Fruit fly (Drosophila melanogaster) whole organism, embryonic: ENCODE measurements around the gene fz.
A peak's percentile ranks its signal among the peaks of the same experiment; 100 is the strongest.

Experiments
- CG10274 ChIP-seq: fragments of 200-800 bp; sonication (Bioruptor generic); optimal IDR thresholded peaks from 3 replicates; lab custom pipeline; 2017; ENCODE audit warnings: missing biosample characterization, mild to moderate bottlenecking, missing genetic modification characterization
- CG10431 ChIP-seq: fragments of 200-800 bp; sonication (Bioruptor generic); optimal IDR thresholded peaks from 3 replicates; lab custom pipeline; 2018; ENCODE audit warnings: missing biosample characterization, mild to moderate bottlenecking, missing genetic modification characterization
- CG10462 ChIP-seq: fragments of 200-800 bp; sonication (Bioruptor generic); optimal IDR thresholded peaks from 2 replicates; lab custom pipeline; 2016; ENCODE audit warnings: missing biosample characterization, missing genetic modification characterization
- CG10979 ChIP-seq: fragments of 200-800 bp; sonication (Bioruptor generic); optimal IDR thresholded peaks from 2 replicates; lab custom pipeline; 2018; ENCODE audit warnings: missing biosample characterization, mild to moderate bottlenecking, missing genetic modification characterization, moderate library complexity
- CG11560 ChIP-seq: fragments of 200-800 bp; sonication (Bioruptor generic); IDR thresholded peaks from 3 replicates; pipeline ENCODE4 v1.3.6; 2022; ENCODE audit warnings: missing biosample characterization, missing genetic modification characterization
- CG12155 ChIP-seq: fragments of 200-800 bp; sonication (Bioruptor generic); optimal IDR thresholded peaks from 3 replicates; lab custom pipeline; 2016; ENCODE audit warnings: missing biosample characterization, missing genetic modification characterization
- CG12236 ChIP-seq: fragments of 200-800 bp; sonication (Bioruptor generic); optimal IDR thresholded peaks from 2 replicates; lab custom pipeline; 2016; ENCODE audit warnings: missing biosample characterization, missing genetic modification characterization
- CG12769 ChIP-seq: fragments of 200-800 bp; sonication (Bioruptor generic); optimal IDR thresholded peaks from 2 replicates; lab custom pipeline; 2019; ENCODE audit warnings: missing biosample characterization, mild to moderate bottlenecking, missing genetic modification characterization, moderate library complexity
- CG14441 ChIP-seq: fragments of 200-800 bp; sonication (Bioruptor generic); IDR thresholded peaks from 2 replicates; pipeline ENCODE4 v1.3.6; 2022; ENCODE audit warnings: missing biosample characterization, missing genetic modification characterization
- CG17186 ChIP-seq: fragments of 200-800 bp; sonication (Bioruptor generic); optimal IDR thresholded peaks from 3 replicates; lab custom pipeline; 2017; ENCODE audit warnings: missing biosample characterization, missing genetic modification reagents, missing genetic modification characterization
- CG17568 ChIP-seq: fragments of 200-800 bp; sonication (Bioruptor generic); optimal IDR thresholded peaks from 2 replicates; lab custom pipeline; 2018; ENCODE audit warnings: missing biosample characterization, mild to moderate bottlenecking, missing genetic modification characterization, moderate library complexity
- CG18476 ChIP-seq: fragments of 200-800 bp; sonication (Bioruptor generic); optimal IDR thresholded peaks from 2 replicates; lab custom pipeline; 2016; ENCODE audit warnings: missing biosample characterization, mild to moderate bottlenecking, missing genetic modification characterization
- CG31224 ChIP-seq: fragments of 200-800 bp; sonication (Bioruptor generic); IDR thresholded peaks from 2 replicates; pipeline ENCODE4 v1.3.6; 2022; ENCODE audit warnings: missing biosample characterization, missing genetic modification characterization
- CG31388 ChIP-seq: fragments of 200-800 bp; sonication (Bioruptor generic); optimal IDR thresholded peaks from 2 replicates; lab custom pipeline; 2016; ENCODE audit warnings: missing biosample characterization, missing genetic modification characterization
- CG3281 ChIP-seq: fragments of 200-800 bp; sonication (Bioruptor generic); optimal IDR thresholded peaks from 3 replicates; lab custom pipeline; 2017; ENCODE audit warnings: missing biosample characterization, mild to moderate bottlenecking, missing genetic modification characterization
- CG6272 ChIP-seq: fragments of 200-800 bp; sonication (Bioruptor generic); IDR thresholded peaks from 2 replicates; pipeline ENCODE4 v1.3.6; 2022; ENCODE audit warnings: missing biosample characterization, missing genetic modification characterization
- CG7372 ChIP-seq: fragments of 200-800 bp; sonication (Bioruptor generic); IDR thresholded peaks from 2 replicates; pipeline ENCODE4 v1.3.6; 2022; ENCODE audit warnings: missing biosample characterization, missing genetic modification characterization
- CG7745 ChIP-seq: fragments of 200-800 bp; sonication (Bioruptor generic); optimal IDR thresholded peaks from 2 replicates; lab custom pipeline; 2018; ENCODE audit warnings: missing biosample characterization, mild to moderate bottlenecking, missing genetic modification characterization, moderate library complexity
- Dbx ChIP-seq: fragments of 200-800 bp; sonication (Bioruptor generic); IDR thresholded peaks from 3 replicates; pipeline ENCODE4 v1.3.6; 2022; ENCODE audit warnings: missing biosample characterization, missing genetic modification characterization
- Drgx ChIP-seq: fragments of 200-800 bp; sonication (Bioruptor generic); IDR thresholded peaks from 2 replicates; pipeline ENCODE4 v1.3.6; 2022; ENCODE audit warnings: missing biosample characterization, missing genetic modification characterization
- GATAe ChIP-seq: fragments of 200-800 bp; sonication (Bioruptor generic); conservative IDR thresholded peaks from 2 replicates; pipeline ENCODE4 v1.3.6; 2022; ENCODE audit warnings: missing biosample characterization, missing genetic modification characterization
- H2.0 ChIP-seq: fragments of 200-800 bp; sonication (Bioruptor generic); IDR thresholded peaks from 2 replicates; pipeline ENCODE4 v1.3.6; 2022; ENCODE audit warnings: missing biosample characterization, missing genetic modification characterization
- HLH3B ChIP-seq: fragments of 200-800 bp; sonication (Bioruptor generic); IDR thresholded peaks from 2 replicates; pipeline ENCODE4 v1.3.6; 2022; ENCODE audit warnings: missing biosample characterization, missing genetic modification characterization
- HmgZ ChIP-seq: fragments of 200-800 bp; sonication (Bioruptor generic); optimal IDR thresholded peaks from 2 replicates; lab custom pipeline; 2018; ENCODE audit warnings: missing biosample characterization, mild to moderate bottlenecking, missing genetic modification characterization
- Hmx ChIP-seq: fragments of 200-800 bp; sonication (Bioruptor generic); optimal IDR thresholded peaks from 2 replicates; lab custom pipeline; 2016; ENCODE audit warnings: missing biosample characterization, missing genetic modification characterization
- Med ChIP-seq: fragments of 200-800 bp; sonication (Bioruptor generic); peaks from one replicate; lab custom pipeline; 2016; ENCODE audit warnings: missing biosample characterization, missing genetic modification characterization, mild to moderate bottlenecking, inconsistent platforms, moderate library complexity
- Meics ChIP-seq: fragments of 200-800 bp; sonication (Bioruptor generic); optimal IDR thresholded peaks from 2 replicates; lab custom pipeline; 2017; ENCODE audit warnings: missing biosample characterization, mild to moderate bottlenecking, missing genetic modification characterization
- Mes4 ChIP-seq: fragments of 200-800 bp; sonication (Bioruptor generic); optimal IDR thresholded peaks from 2 replicates; lab custom pipeline; 2016; ENCODE audit warnings: missing biosample characterization, missing genetic modification characterization
- Oaz ChIP-seq: fragments of 200-800 bp; sonication (Bioruptor generic); IDR thresholded peaks from 2 replicates; pipeline ENCODE4 v1.3.6; 2022; ENCODE audit warnings: missing biosample characterization, missing genetic modification characterization
- Trl ChIP-seq, 3 experiments: fragments of >200 bp in 2 of 3; fragments of 200-800 bp in 1 of 3; sonication (Bioruptor generic) in 1 of 3; optimal IDR thresholded peaks; 2 replicates in 1 of 3; 3 replicates in 2 of 3; lab custom pipeline; 2016 to 2017; ENCODE audit warnings: missing biosample characterization in 1 of 3, missing genetic modification characterization in 1 of 3
- ab ChIP-seq: fragments of 200-800 bp; sonication (Bioruptor generic); optimal IDR thresholded peaks from 2 replicates; lab custom pipeline; 2016; ENCODE audit warnings: missing biosample characterization, missing genetic modification characterization
- ac ChIP-seq: fragments of 200-800 bp; sonication (Bioruptor generic); optimal IDR thresholded peaks from 3 replicates; lab custom pipeline; 2017; ENCODE audit warnings: missing biosample characterization, mild to moderate bottlenecking, missing genetic modification characterization
- dpn ChIP-seq, 2 experiments: fragments of 200-800 bp; sonication (Bioruptor generic); optimal IDR thresholded peaks; 3 replicates each; lab custom pipeline; 2016; ENCODE audit warnings: missing biosample characterization in 2 of 2, missing genetic modification characterization in 2 of 2
- emc ChIP-seq: fragments of 200-800 bp; sonication (Bioruptor generic); optimal IDR thresholded peaks from 2 replicates; lab custom pipeline; 2016; ENCODE audit warnings: missing biosample characterization, missing genetic modification characterization
- eve ChIP-seq, 2 experiments: fragments of >200 bp; optimal IDR thresholded peaks; 2 replicates each; lab custom pipeline; 2017; ENCODE audit warnings: missing biosample characterization in 2 of 2, missing genetic modification characterization in 2 of 2
- gro ChIP-seq: fragments of 200-800 bp; sonication (Bioruptor generic); optimal IDR thresholded peaks from 2 replicates; lab custom pipeline; 2016; ENCODE audit warnings: missing biosample characterization, missing genetic modification characterization
- ham ChIP-seq: fragments of 200-800 bp; sonication (Bioruptor generic); IDR thresholded peaks from 2 replicates; pipeline ENCODE4 v1.3.6; 2022; ENCODE audit warnings: missing biosample characterization, missing genetic modification characterization
- insv ChIP-seq, 2 experiments: fragments of 200-800 bp; sonication (Bioruptor generic); optimal IDR thresholded peaks; 3 replicates each; lab custom pipeline; 2016 to 2018; ENCODE audit warnings: missing biosample characterization in 2 of 2, missing genetic modification characterization in 2 of 2
- inv ChIP-seq: fragments of 200-800 bp; sonication (Bioruptor generic); IDR thresholded peaks from 2 replicates; pipeline ENCODE4 v1.3.6; 2022; ENCODE audit warnings: missing biosample characterization, missing genetic modification characterization; ENCODE audit not compliant: partially characterized antibody
- jing ChIP-seq: fragments of 200-800 bp; sonication (Bioruptor generic); optimal IDR thresholded peaks from 2 replicates; lab custom pipeline; 2018; ENCODE audit warnings: missing biosample characterization, mild to moderate bottlenecking, missing genetic modification characterization
- kay ChIP-seq: fragments of 200-800 bp; sonication (Bioruptor generic); optimal IDR thresholded peaks from 2 replicates; lab custom pipeline; 2016; ENCODE audit warnings: missing biosample characterization, missing genetic modification characterization
- lmd ChIP-seq: fragments of 200-800 bp; sonication (Bioruptor generic); IDR thresholded peaks from 2 replicates; pipeline ENCODE4 v1.3.6; 2022; ENCODE audit warnings: missing biosample characterization, missing genetic modification characterization
- nerfin-1 ChIP-seq: fragments of 200-800 bp; sonication (Bioruptor generic); optimal IDR thresholded peaks from 3 replicates; lab custom pipeline; 2019; ENCODE audit warnings: missing biosample characterization, mild to moderate bottlenecking, missing genetic modification characterization, moderate library complexity
- pan ChIP-seq, 4 experiments: fragments of >200 bp in 3 of 4; fragments of 200-800 bp in 1 of 4; sonication (Bioruptor generic) in 1 of 4; optimal IDR thresholded peaks in 3 of 4; IDR thresholded peaks in 1 of 4; 2 replicates each; pipeline versions ENCODE4 v1.3.6 to Lab custom; 2017 to 2022; ENCODE audit warnings: missing biosample characterization in 2 of 4, missing genetic modification characterization in 2 of 4, mixed read lengths in 1 of 4
- rib ChIP-seq: fragments of 200-800 bp; sonication (Bioruptor generic); IDR thresholded peaks from 2 replicates; pipeline ENCODE4 v1.3.6; 2022; ENCODE audit warnings: missing biosample characterization, missing genetic modification characterization
- row ChIP-seq: fragments of 200-800 bp; sonication (Bioruptor generic); IDR thresholded peaks from 3 replicates; pipeline ENCODE4 v1.3.6; 2022; ENCODE audit warnings: missing biosample characterization, missing genetic modification characterization
- sob ChIP-seq: fragments of 200-800 bp; sonication (Bioruptor generic); IDR thresholded peaks from 2 replicates; pipeline ENCODE4 v1.3.6; 2022; ENCODE audit warnings: missing biosample characterization, missing genetic modification characterization
- sqz ChIP-seq: fragments of 200-800 bp; sonication (Bioruptor generic); optimal IDR thresholded peaks from 3 replicates; lab custom pipeline; 2018; ENCODE audit warnings: missing biosample characterization, mild to moderate bottlenecking, missing genetic modification characterization
- tin ChIP-seq: fragments of 200-800 bp; sonication (Bioruptor generic); optimal IDR thresholded peaks from 3 replicates; lab custom pipeline; 2016; ENCODE audit warnings: missing biosample characterization, missing genetic modification characterization
- tup ChIP-seq: fragments of 200-800 bp; sonication (Bioruptor generic); optimal IDR thresholded peaks from 2 replicates; lab custom pipeline; 2016; ENCODE audit warnings: missing biosample characterization, mild to moderate bottlenecking, missing genetic modification characterization, moderate library complexity
- vfl ChIP-seq: fragments of 200-800 bp; sonication (Bioruptor generic); optimal IDR thresholded peaks from 2 replicates; lab custom pipeline; 2016; ENCODE audit warnings: missing biosample characterization, missing genetic modification characterization

The fz gene

DNA sequence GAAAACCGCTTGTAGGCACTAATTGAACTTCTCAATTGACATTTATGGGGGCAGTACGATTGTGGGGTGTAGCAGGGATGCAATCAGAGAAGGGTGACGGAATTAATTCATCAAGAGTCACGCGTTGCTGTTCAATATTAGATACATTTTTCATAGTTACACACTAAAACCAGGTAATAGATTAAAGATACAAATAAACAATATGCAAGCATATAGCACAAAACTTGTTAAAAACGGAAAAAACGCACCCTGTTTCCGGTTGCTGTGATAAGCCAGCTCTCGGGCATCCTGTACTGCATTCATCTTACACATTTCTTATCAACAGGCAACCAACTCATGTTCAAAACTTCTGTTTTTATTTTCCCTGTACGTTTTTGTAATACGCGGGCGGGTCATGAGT is 45.1 kb upstream of the fz start:
- no peak for TF ChIP-seq CG31388 (GFP tag; lab: Kevin White, UChicago)
- TF ChIP-seq emc (GFP tag; lab: Kevin White, UChicago) = no peak
- TF ChIP-seq CG11560 (tag; lab: Robert Waterston, UW) = no peak
- no peak for TF ChIP-seq CG10274 (GFP tag; lab: Kevin White, UChicago)
- no peak for TF ChIP-seq Trl (optimal IDR thresholded peaks at IDR 0.05; lab: Kevin White, UChicago)
- no peak for TF ChIP-seq Trl (GFP tag; optimal IDR thresholded peaks at IDR 0.05; lab: Kevin White, UChicago)
- TF ChIP-seq H2.0 (GFP tag; lab: Robert Waterston, UW) = no peak
- no peak for TF ChIP-seq Mes4 (GFP tag; lab: Kevin White, UChicago)
- TF ChIP-seq sqz (GFP tag; lab: Kevin White, UChicago) = no peak
- no peak for TF ChIP-seq CG17568
- no peak for TF ChIP-seq lmd (GFP tag; lab: Robert Waterston, UW)
- no peak for TF ChIP-seq CG12155 (GFP tag; lab: Kevin White, UChicago)
- TF ChIP-seq ac = no peak
- no peak for TF ChIP-seq CG7745 (tag; lab: Kevin White, UChicago)
- TF ChIP-seq CG14441 (GFP tag; lab: Robert Waterston, UW) = no peak
- TF ChIP-seq CG10979 = no peak
- no peak for TF ChIP-seq CG17186 (GFP tag; lab: Kevin White, UChicago)
- TF ChIP-seq insv (GFP tag; optimal IDR thresholded peaks at IDR 0.05; lab: Kevin White, UChicago) = no peak
- no peak for TF ChIP-seq CG12236 (GFP tag; lab: Kevin White, UChicago)
- no peak for TF ChIP-seq jing
- TF ChIP-seq, all 482 proteins: peak for 0

DNA sequence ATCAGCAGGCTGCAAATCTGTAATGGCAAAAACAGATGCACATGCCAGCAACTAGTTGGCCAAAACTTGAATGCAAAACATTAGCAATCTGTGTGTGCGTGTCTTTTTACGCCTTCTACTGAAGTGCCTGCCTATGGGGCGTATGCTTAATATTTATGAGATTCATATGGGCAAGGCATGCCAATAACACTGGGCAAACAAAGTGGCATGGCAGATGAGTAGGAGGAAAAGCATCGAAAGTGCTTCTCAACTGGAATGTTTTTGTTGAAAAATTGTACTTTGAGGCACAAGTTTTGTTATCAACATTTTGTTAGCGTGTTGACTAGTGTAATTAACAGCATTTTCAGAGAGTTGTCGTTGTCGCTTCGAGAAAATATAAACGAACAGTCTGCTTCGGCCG is 44.7 kb upstream of the fz start:
- TF ChIP-seq nerfin-1 (tag; lab: Kevin White, UChicago) (no peak), HmgZ (tag; lab: Kevin White, UChicago) (no peak), GATAe (no peak), Drgx (peak; percentile 64), vfl (GFP tag; lab: Kevin White, UChicago) (no peak), Hmx (GFP tag; lab: Kevin White, UChicago) (no peak), Oaz (GFP tag; lab: Robert Waterston, UW) (no peak), CG7372 (GFP tag; lab: Robert Waterston, UW) (peak; percentile 65), pan (optimal IDR thresholded peaks at IDR 0.05; lab: Kevin White, UChicago) (no peak), pan (GFP tag; optimal IDR thresholded peaks at IDR 0.05 in 1 of 2, IDR thresholded peaks at IDR 0.05 in 1 of 2) (no peak), sob (GFP tag; lab: Robert Waterston, UW) (no peak), gro (no peak), inv (GFP tag; lab: Robert Waterston, UW) (no peak), CG31224 (no peak), kay (GFP tag; lab: Kevin White, UChicago) (no peak), HLH3B (GFP tag; lab: Robert Waterston, UW) (no peak), CG3281 (no peak), CG10979 (no peak), CG10462 (GFP tag; lab: Kevin White, UChicago) (no peak), CG12769 (peak; percentile 4), CG18476 (GFP tag; lab: Kevin White, UChicago) (no peak), row (peak; percentile 16; the same call in 1 of the 3 replicates), emc (GFP tag; lab: Kevin White, UChicago) (no peak), eve (GFP tag; optimal IDR thresholded peaks at IDR 0.05; lab: Kevin White, UChicago) (peak in 1 of 2 experiments; percentile 33), Mes4 (GFP tag; lab: Kevin White, UChicago) (no peak), tup (GFP tag; lab: Kevin White, UChicago) (no peak), rib (0 out of 2 replicates have a peak, but pooled peaks have one; percentile 23), ab (no peak), Meics (GFP tag; lab: Kevin White, UChicago) (no peak), dpn (GFP tag; optimal IDR thresholded peaks at IDR 0.05; lab: Kevin White, UChicago) (no peak), CG6272 (GFP tag; lab: Robert Waterston, UW) (no peak), ham (no peak), Med (GFP tag; lab: Kevin White, UChicago) (peak; percentile 63), tin (GFP tag; lab: Kevin White, UChicago) (no peak), Dbx (no peak), CG10431 (GFP tag; lab: Kevin White, UChicago) (no peak)
